Fruit fly (Drosophila melanogaster) whole organism, wandering third instar larva: ENCODE results near the gene P5CDh2.

Experiments used
- Dfd ChIP-seq: fragments of >200 bp; optimal IDR thresholded peaks from 2 replicates; lab custom pipeline; 2017; ENCODE audit warnings: missing biosample characterization, missing genetic modification characterization
- Jra ChIP-seq: sonication (Bioruptor generic); optimal IDR thresholded peaks from 2 replicates; lab custom pipeline; 2016; ENCODE audit warnings: missing biosample characterization, missing genetic modification characterization
- N ChIP-seq: fragments of >200 bp; optimal IDR thresholded peaks from 2 replicates; lab custom pipeline; 2018; ENCODE audit warnings: missing biosample characterization, missing external identifiers, missing genetic modification characterization
- OdsH ChIP-seq: fragments of 200-800 bp; sonication (Bioruptor generic); optimal IDR thresholded peaks from 2 replicates; lab custom pipeline; 2016; ENCODE audit warnings: missing biosample characterization, mild to moderate bottlenecking, missing genetic modification characterization
- h ChIP-seq: fragments of 200-800 bp; sonication (Bioruptor generic); optimal IDR thresholded peaks from 3 replicates; lab custom pipeline; 2016; ENCODE audit warnings: missing biosample characterization, mild to moderate bottlenecking, missing genetic modification characterization
- pan ChIP-seq: fragments of >200 bp; optimal IDR thresholded peaks from 2 replicates; lab custom pipeline; 2017
- psq ChIP-seq: fragments of 200-800 bp; sonication (Bioruptor generic); optimal IDR thresholded peaks from 3 replicates; lab custom pipeline; 2017; ENCODE audit warnings: missing biosample characterization, mild to moderate bottlenecking, missing genetic modification characterization, moderate library complexity
- rgr ChIP-seq: fragments of 200-800 bp; sonication (Bioruptor generic); optimal IDR thresholded peaks from 3 replicates; lab custom pipeline; 2016; ENCODE audit warnings: missing biosample characterization, mild to moderate bottlenecking, missing genetic modification characterization

DNA sequence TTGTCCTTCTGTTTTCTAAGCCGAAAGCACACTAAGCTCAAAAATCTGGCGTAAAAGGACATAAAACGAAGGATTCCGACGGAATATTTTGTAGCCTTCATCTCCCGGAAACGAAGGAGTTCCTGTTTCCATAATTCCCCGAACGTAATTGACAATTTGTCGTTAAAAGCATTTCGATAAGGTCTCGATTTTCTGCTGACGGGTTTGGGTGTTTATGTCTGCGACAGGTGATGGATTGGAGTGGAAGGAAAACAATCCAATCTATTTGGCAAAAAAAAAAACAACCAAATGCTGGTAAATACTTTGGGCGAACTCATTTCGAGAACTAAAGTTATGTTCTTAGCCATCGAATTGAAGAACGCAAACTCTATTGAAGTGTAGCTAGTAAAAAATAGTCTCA is 31.2 kb upstream of the P5CDh2 start, which contains the start of gene Gr93d:
- TF ChIP-seq rgr (no peak), Dfd (no peak), OdsH (GFP tag; lab: Kevin White, UChicago) (no peak), psq (no peak), Jra (GFP tag; lab: Kevin White, UChicago) (no peak), h (no peak), N (GFP tag; lab: Kevin White, UChicago) (no peak), pan (no peak)
